Fruit fly (Drosophila melanogaster) whole organism, pupa: ENCODE results near the gene CG7953.

ENCODE experiments used
- CG12605 ChIP-seq: fragments of 200-800 bp; sonication (Bioruptor generic); IDR thresholded peaks from 2 replicates; pipeline ENCODE4 v1.3.6; 2022; ENCODE audit warnings: missing biosample characterization, missing genetic modification characterization
- CG14655 ChIP-seq: fragments of 200-800 bp; sonication (Bioruptor generic); optimal IDR thresholded peaks from 3 replicates; lab custom pipeline; 2017; ENCODE audit warnings: mild to moderate bottlenecking, missing biosample characterization, missing genetic modification reagents, missing genetic modification characterization
- CG15710 ChIP-seq: fragments of 200-800 bp; sonication (Bioruptor generic); optimal IDR thresholded peaks from 2 replicates; lab custom pipeline; 2018; ENCODE audit warnings: missing biosample characterization, mild to moderate bottlenecking, missing genetic modification characterization, moderate library complexity
- CG17806 ChIP-seq: fragments of 200-800 bp; sonication (Bioruptor generic); optimal IDR thresholded peaks from 2 replicates; lab custom pipeline; 2018; ENCODE audit warnings: missing biosample characterization, mild to moderate bottlenecking, missing genetic modification characterization, moderate library complexity
- CG4496 ChIP-seq: fragments of 200-800 bp; sonication (Bioruptor generic); IDR thresholded peaks from 3 replicates; pipeline ENCODE4 v1.3.6; 2022; ENCODE audit warnings: missing biosample characterization, missing genetic modification characterization
- CG8159 ChIP-seq: fragments of 200-800 bp; sonication (Bioruptor generic); optimal IDR thresholded peaks from 3 replicates; lab custom pipeline; 2018; ENCODE audit warnings: missing biosample characterization, mild to moderate bottlenecking, missing genetic modification characterization, moderate library complexity
- CG9948 ChIP-seq: fragments of 200-800 bp; sonication (Bioruptor generic); optimal IDR thresholded peaks from 2 replicates; lab custom pipeline; 2018; ENCODE audit warnings: missing biosample characterization, mild to moderate bottlenecking, missing genetic modification characterization, moderate library complexity
- D1 ChIP-seq: fragments of 200-800 bp; sonication (Bioruptor generic); optimal IDR thresholded peaks from 2 replicates; lab custom pipeline; 2018; ENCODE audit warnings: missing biosample characterization, mild to moderate bottlenecking, missing genetic modification characterization, moderate library complexity
- EcR ChIP-seq: fragments of 200-800 bp; sonication (Bioruptor generic); optimal IDR thresholded peaks from 3 replicates; lab custom pipeline; 2019; ENCODE audit warnings: missing biosample characterization, missing genetic modification characterization, mild to moderate bottlenecking, moderate library complexity, missing genetic modification reagents
- Ets98B ChIP-seq: fragments of 200-800 bp; sonication (Bioruptor generic); IDR thresholded peaks from 2 replicates; pipeline ENCODE4 v1.3.6; 2022; ENCODE audit warnings: missing biosample characterization, missing genetic modification characterization
- Snoo ChIP-seq: fragments of 200-800 bp; sonication (Bioruptor generic); optimal IDR thresholded peaks from 3 replicates; lab custom pipeline; 2017; ENCODE audit warnings: missing biosample characterization, mild to moderate bottlenecking, missing genetic modification characterization, inconsistent platforms
- fd96Ca ChIP-seq: fragments of 200-800 bp; sonication (Bioruptor generic); IDR thresholded peaks from 3 replicates; pipeline ENCODE4 v1.3.6; 2022; ENCODE audit warnings: missing biosample characterization, missing genetic modification characterization
- gl ChIP-seq: fragments of 200-800 bp; sonication (Bioruptor generic); optimal IDR thresholded peaks from 2 replicates; lab custom pipeline; 2018; ENCODE audit warnings: missing biosample characterization, mild to moderate bottlenecking, missing genetic modification characterization
- rn ChIP-seq: fragments of 200-800 bp; sonication (Bioruptor generic); IDR thresholded peaks from 2 replicates; pipeline ENCODE4 v1.3.6; 2022; ENCODE audit warnings: missing biosample characterization, missing genetic modification characterization

DNA sequence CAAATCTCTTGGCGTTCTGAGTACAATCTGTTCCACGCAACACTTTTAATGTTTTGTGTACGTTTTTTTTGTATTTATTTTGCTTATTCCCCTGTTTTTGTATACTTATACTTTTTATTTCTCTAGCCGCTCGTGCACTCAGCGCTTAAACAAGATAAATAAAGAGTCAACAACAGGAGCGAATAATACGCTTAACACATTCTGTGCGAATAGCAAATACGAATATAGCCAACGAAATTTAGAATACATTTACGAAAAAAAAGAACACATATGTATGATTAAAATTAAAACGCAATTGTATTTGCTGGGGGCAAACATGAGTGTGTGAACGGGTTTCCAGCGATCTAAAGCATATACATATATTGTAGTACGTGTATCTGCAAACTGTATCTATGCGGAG is 34.2 kb downstream of the CG7953 start:
- no peak for TF ChIP-seq EcR (GFP tag; lab: Kevin White, UChicago)
- no peak for TF ChIP-seq CG14655
- no peak for TF ChIP-seq Snoo (tag; lab: Kevin White, UChicago)
- no peak for TF ChIP-seq gl (tag; lab: Kevin White, UChicago)
- TF ChIP-seq CG8159 (tag; lab: Kevin White, UChicago), result no peak
- TF ChIP-seq CG15710 (tag; lab: Kevin White, UChicago), result no peak
- TF ChIP-seq fd96Ca (GFP tag; lab: Robert Waterston, UW), result no peak
- TF ChIP-seq rn (GFP tag; lab: Robert Waterston, UW), result no peak
- no peak for TF ChIP-seq Ets98B (GFP tag; lab: Robert Waterston, UW)
- no peak for TF ChIP-seq CG12605 (GFP tag; lab: Robert Waterston, UW)
- no peak for TF ChIP-seq CG9948
- TF ChIP-seq CG17806 (tag; lab: Kevin White, UChicago), result no peak
- TF ChIP-seq D1 (tag; lab: Kevin White, UChicago), result no peak
- TF ChIP-seq CG4496 (GFP tag; lab: Robert Waterston, UW), result no peak
